Fruit fly (Drosophila melanogaster) whole organism, embryonic: Measurements from ENCODE around the gene CG13041.

Source experiments
- Abd-B ChIP-seq: fragments of 200-800 bp; sonication (Bioruptor generic); optimal IDR thresholded peaks from 2 replicates; lab custom pipeline; 2018; ENCODE audit warnings: missing biosample characterization, mild to moderate bottlenecking, missing genetic modification characterization, moderate library complexity
- Antp ChIP-seq: fragments of 200-800 bp; sonication (Bioruptor generic); optimal IDR thresholded peaks from 3 replicates; lab custom pipeline; 2016; ENCODE audit warnings: missing biosample characterization, missing genetic modification characterization
- Bdp1 ChIP-seq: fragments of 200-800 bp; sonication (Bioruptor generic); optimal IDR thresholded peaks from 3 replicates; lab custom pipeline; 2016; ENCODE audit warnings: missing biosample characterization, missing genetic modification characterization
- Blimp-1 ChIP-seq: fragments of 200-800 bp; sonication (Bioruptor generic); optimal IDR thresholded peaks from 3 replicates; lab custom pipeline; 2018; ENCODE audit warnings: missing biosample characterization, missing genetic modification characterization, mild to moderate bottlenecking, moderate library complexity, missing genetic modification reagents
- CG11504 ChIP-seq: fragments of 200-800 bp; sonication (Bioruptor generic); optimal IDR thresholded peaks from 3 replicates; lab custom pipeline; 2019; ENCODE audit warnings: missing biosample characterization, mild to moderate bottlenecking, missing genetic modification characterization, moderate library complexity
- CG13424 ChIP-seq: fragments of 200-800 bp; sonication (Bioruptor generic); optimal IDR thresholded peaks from 2 replicates; lab custom pipeline; 2019; ENCODE audit warnings: missing biosample characterization, mild to moderate bottlenecking, missing genetic modification characterization, moderate library complexity
- CG13894 ChIP-seq: fragments of 200-800 bp; sonication (Bioruptor generic); optimal IDR thresholded peaks from 3 replicates; lab custom pipeline; 2018; ENCODE audit warnings: missing biosample characterization, mild to moderate bottlenecking, missing genetic modification characterization, moderate library complexity
- CG14014 ChIP-seq: fragments of 200-800 bp; sonication (Bioruptor generic); IDR thresholded peaks from 2 replicates; pipeline ENCODE4 v1.3.6; 2022; ENCODE audit warnings: missing biosample characterization, missing genetic modification characterization
- CG15269 ChIP-seq: fragments of 200-800 bp; sonication (Bioruptor generic); optimal IDR thresholded peaks from 2 replicates; lab custom pipeline; 2018; ENCODE audit warnings: missing biosample characterization, mild to moderate bottlenecking, missing genetic modification characterization, moderate library complexity
- CG1602 ChIP-seq: fragments of 200-800 bp; sonication (Bioruptor generic); optimal IDR thresholded peaks from 3 replicates; lab custom pipeline; 2016; ENCODE audit warnings: missing biosample characterization, missing genetic modification characterization
- CG17359 ChIP-seq: fragments of 200-800 bp; sonication (Bioruptor generic); optimal IDR thresholded peaks from 3 replicates; lab custom pipeline; 2018; ENCODE audit warnings: missing biosample characterization, mild to moderate bottlenecking, missing genetic modification characterization, moderate library complexity
- CG2678 ChIP-seq: fragments of 200-800 bp; sonication (Bioruptor generic); optimal IDR thresholded peaks from 3 replicates; lab custom pipeline; 2019; ENCODE audit warnings: missing biosample characterization, mild to moderate bottlenecking, missing genetic modification characterization, moderate library complexity
- CG2712 ChIP-seq: fragments of 200-800 bp; optimal IDR thresholded peaks from 3 replicates; lab custom pipeline; 2019; ENCODE audit warnings: missing biosample characterization, mild to moderate bottlenecking, missing genetic modification characterization, moderate library complexity
- CG31224 ChIP-seq: fragments of 200-800 bp; sonication (Bioruptor generic); IDR thresholded peaks from 2 replicates; pipeline ENCODE4 v1.3.6; 2022; ENCODE audit warnings: missing biosample characterization, missing genetic modification characterization
- CG7839 ChIP-seq: fragments of 200-800 bp; sonication (Bioruptor generic); optimal IDR thresholded peaks from 3 replicates; lab custom pipeline; 2018; ENCODE audit warnings: missing biosample characterization, mild to moderate bottlenecking, missing genetic modification characterization, moderate library complexity
- CG8359 ChIP-seq: fragments of 200-800 bp; sonication (Bioruptor generic); optimal IDR thresholded peaks from 2 replicates; lab custom pipeline; 2017; ENCODE audit warnings: missing biosample characterization, mild to moderate bottlenecking, missing genetic modification characterization, borderline replicate concordance
- CG8388 ChIP-seq: fragments of 200-800 bp; sonication (Bioruptor generic); optimal IDR thresholded peaks from 2 replicates; lab custom pipeline; 2019; ENCODE audit warnings: missing biosample characterization, mild to moderate bottlenecking, missing genetic modification characterization, moderate library complexity
- HLH3B ChIP-seq: fragments of 200-800 bp; sonication (Bioruptor generic); IDR thresholded peaks from 2 replicates; pipeline ENCODE4 v1.3.6; 2022; ENCODE audit warnings: missing biosample characterization, missing genetic modification characterization
- Hr51 ChIP-seq, 2 experiments: fragments of 200-800 bp; sonication (Bioruptor generic); optimal IDR thresholded peaks; 2 replicates in 1 of 2; 3 replicates in 1 of 2; lab custom pipeline; 2016 to 2018; ENCODE audit warnings: missing biosample characterization in 2 of 2, missing genetic modification characterization in 2 of 2, mild to moderate bottlenecking in 1 of 2, moderate library complexity in 1 of 2
- Max ChIP-seq: fragments of 200-800 bp; sonication (Bioruptor generic); optimal IDR thresholded peaks from 2 replicates; lab custom pipeline; 2016; ENCODE audit warnings: missing biosample characterization, mild to moderate bottlenecking, missing genetic modification characterization
- Oli ChIP-seq: fragments of 200-800 bp; sonication (Bioruptor generic); optimal IDR thresholded peaks from 2 replicates; lab custom pipeline; 2018; ENCODE audit warnings: missing biosample characterization, mild to moderate bottlenecking, missing genetic modification characterization, moderate library complexity
- Pdp1 ChIP-seq, 2 experiments: fragments of 200-800 bp; sonication (Bioruptor generic); optimal IDR thresholded peaks; 3 replicates each; lab custom pipeline; 2016; ENCODE audit warnings: missing biosample characterization in 2 of 2, missing genetic modification characterization in 2 of 2, mild to moderate bottlenecking in 1 of 2, moderate library complexity in 1 of 2
- Sox102F ChIP-seq: fragments of 200-800 bp; sonication (Bioruptor generic); optimal IDR thresholded peaks from 2 replicates; lab custom pipeline; 2018; ENCODE audit warnings: missing biosample characterization, mild to moderate bottlenecking, missing genetic modification characterization, moderate library complexity
- br ChIP-seq: fragments of >200 bp; optimal IDR thresholded peaks from 2 replicates; lab custom pipeline; 2017
- chinmo ChIP-seq: fragments of 200-800 bp; sonication (Bioruptor generic); IDR thresholded peaks from 4 replicates; pipeline ENCODE4 v1.3.6; 2022; ENCODE audit warnings: missing biosample characterization, missing genetic modification characterization; ENCODE audit not compliant: partially characterized antibody
- dmrt99B ChIP-seq: fragments of 200-800 bp; sonication (Bioruptor generic); optimal IDR thresholded peaks from 2 replicates; lab custom pipeline; 2018; ENCODE audit warnings: missing biosample characterization, mild to moderate bottlenecking, missing genetic modification characterization, moderate library complexity
- gcm2 ChIP-seq: fragments of 200-800 bp; sonication (Bioruptor generic); optimal IDR thresholded peaks from 2 replicates; lab custom pipeline; 2016; ENCODE audit warnings: missing biosample characterization, missing genetic modification characterization
- gem ChIP-seq: fragments of 200-800 bp; sonication (Bioruptor generic); optimal IDR thresholded peaks from 2 replicates; lab custom pipeline; 2019; ENCODE audit warnings: missing biosample characterization, mild to moderate bottlenecking, missing genetic modification characterization, moderate library complexity
- nmo ChIP-seq: fragments of 200-800 bp; sonication (Bioruptor generic); optimal IDR thresholded peaks from 2 replicates; lab custom pipeline; 2018; ENCODE audit warnings: missing biosample characterization, mild to moderate bottlenecking, missing genetic modification characterization, moderate library complexity
- oc ChIP-seq: fragments of 200-800 bp; sonication (Bioruptor generic); optimal IDR thresholded peaks from 2 replicates; lab custom pipeline; 2018; ENCODE audit warnings: missing biosample characterization, mild to moderate bottlenecking, missing genetic modification characterization, moderate library complexity
- phol ChIP-seq: fragments of 200-800 bp; sonication (Bioruptor generic); optimal IDR thresholded peaks from 3 replicates; lab custom pipeline; 2018; ENCODE audit warnings: missing biosample characterization, mild to moderate bottlenecking, missing genetic modification characterization, moderate library complexity
- row ChIP-seq: fragments of 200-800 bp; sonication (Bioruptor generic); IDR thresholded peaks from 3 replicates; pipeline ENCODE4 v1.3.6; 2022; ENCODE audit warnings: missing biosample characterization, missing genetic modification characterization
- tgo ChIP-seq: fragments of 200-800 bp; sonication (Bioruptor generic); IDR thresholded peaks from 3 replicates; pipeline ENCODE4 v1.3.6; 2022; ENCODE audit warnings: missing biosample characterization, missing genetic modification characterization
- unpg ChIP-seq: fragments of 200-800 bp; sonication (Bioruptor generic); optimal IDR thresholded peaks from 3 replicates; lab custom pipeline; 2018; ENCODE audit warnings: missing biosample characterization, mild to moderate bottlenecking, missing genetic modification characterization, moderate library complexity
- wor ChIP-seq: fragments of 200-800 bp; sonication (Bioruptor generic); IDR thresholded peaks from 2 replicates; pipeline ENCODE4 v1.3.6; 2022; ENCODE audit warnings: missing biosample characterization, missing genetic modification characterization
- zfh1 ChIP-seq: fragments of 200-800 bp; sonication (Bioruptor generic); IDR thresholded peaks from 3 replicates; pipeline ENCODE4 v1.3.6; 2022; ENCODE audit warnings: missing biosample characterization, missing genetic modification characterization

The CG13041 gene

dm6 chr3L:16285346-16285911 lies 33.9 kb downstream of the CG13041 start, which contains the start of gene CG13047:
CG13047 (minus strand) TSS chr3L:16285396.
- TF ChIP-seq CG2712 (tag; lab: Kevin White, UChicago): peak; percentile 11
- TF ChIP-seq Hr51 (GFP tag; optimal IDR thresholded peaks at IDR 0.05; lab: Kevin White, UChicago): peak in 1 of 2 experiments; percentile 54
- peak; percentile 28 for TF ChIP-seq CG15269 (tag; lab: Kevin White, UChicago)
- peak; percentile 5 for TF ChIP-seq CG17359 (tag; lab: Kevin White, UChicago)
- TF ChIP-seq zfh1: no peak
- peak; percentile 9 for TF ChIP-seq nmo (GFP tag; lab: Kevin White, UChicago)
- no peak for TF ChIP-seq CG14014 (GFP tag; lab: Robert Waterston, UW)
- TF ChIP-seq dmrt99B (tag; lab: Kevin White, UChicago): peak; percentile 44
- 0 out of 3 replicates have a peak, but pooled peaks have one; percentile 21 for TF ChIP-seq tgo (GFP tag; lab: Robert Waterston, UW)
- TF ChIP-seq chinmo (GFP tag; lab: Robert Waterston, UW): 0 out of 4 replicates have a peak, but pooled peaks have one; percentile 24
- peak; percentile 25 for TF ChIP-seq CG7839 (tag; lab: Kevin White, UChicago)
- peak; percentile 29 for TF ChIP-seq gem
- TF ChIP-seq phol: peak; percentile 22
- TF ChIP-seq CG2678 (tag; lab: Kevin White, UChicago): peak; percentile 36
- TF ChIP-seq Sox102F: peak; percentile 36
- TF ChIP-seq unpg (GFP tag; lab: Kevin White, UChicago): peak; percentile 2
- TF ChIP-seq Bdp1: no peak
- peak; percentile 55 for TF ChIP-seq CG11504 (tag; lab: Kevin White, UChicago)
- TF ChIP-seq Blimp-1: peak; percentile 7
- TF ChIP-seq CG8359 (GFP tag; lab: Kevin White, UChicago): no peak
- 0 out of 3 replicates have a peak, but pooled peaks have one; percentile 11 for TF ChIP-seq row (GFP tag; lab: Robert Waterston, UW)
- TF ChIP-seq CG13424: peak; percentile 24
- no peak for TF ChIP-seq gcm2 (GFP tag; lab: Kevin White, UChicago)
- TF ChIP-seq Oli (tag; lab: Kevin White, UChicago): peak; percentile 15

DNA sequence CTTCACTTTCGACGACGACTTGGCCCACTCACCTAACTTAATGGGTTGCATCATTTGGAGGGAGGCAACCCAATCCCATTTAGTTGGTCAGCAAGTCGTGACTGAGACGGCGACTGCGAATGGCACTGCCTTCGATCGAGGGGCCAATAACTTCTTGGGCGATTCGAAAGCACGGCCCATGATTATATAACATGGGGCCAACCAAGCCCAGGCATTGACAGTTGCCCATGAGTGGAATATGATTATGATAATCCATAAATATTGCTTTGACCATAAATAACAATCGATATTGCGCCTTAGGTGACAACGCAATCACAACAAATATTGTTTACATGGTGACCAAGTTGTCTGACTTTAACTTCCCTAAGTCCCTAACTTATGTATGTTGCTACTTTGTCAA lies 35.5 kb downstream of the CG13041 start, which contains the start of gene CG13048:
Gene CG13048, minus strand, starts transcription at position 101 of the 400 bp plus-strand sequence.
- TF ChIP-seq HLH3B (GFP tag; lab: Robert Waterston, UW) (no peak), CG14014 (GFP tag; lab: Robert Waterston, UW) (no peak), Antp (GFP tag; lab: Kevin White, UChicago) (no peak), Max (no peak), oc (tag; lab: Kevin White, UChicago) (peak; percentile 31), CG1602 (GFP tag; lab: Kevin White, UChicago) (no peak), br (lab: Kevin White, UChicago) (no peak), CG31224 (GFP tag; lab: Robert Waterston, UW) (no peak), CG8388 (GFP tag; lab: Kevin White, UChicago) (no peak), Abd-B (no peak), Pdp1 (GFP tag; optimal IDR thresholded peaks at IDR 0.05; lab: Kevin White, UChicago) (peak in 1 of 2 experiments; percentile 85), wor (GFP tag; lab: Robert Waterston, UW) (no peak), CG13894 (tag; lab: Kevin White, UChicago) (no peak)
- TF ChIP-seq, all 482 proteins: peak for 2
